Worm (Caenorhabditis elegans) whole organism, early embryonic: ENCODE data around the gene ZK512.4.

ENCODE experiments used
- B0310.2 ChIP-seq: sonication (generic microtip); optimal IDR thresholded peaks from 2 replicates; lab custom pipeline; 2016; ENCODE audit warnings: mild to moderate bottlenecking, missing genetic modification characterization, missing compliant biosample characterization
- F13C5.2 ChIP-seq: sonication (generic microtip); optimal IDR thresholded peaks from 2 replicates; lab custom pipeline; 2017; ENCODE audit warnings: mild to moderate bottlenecking, missing genetic modification characterization, inconsistent platforms, missing compliant biosample characterization
- aly-1 ChIP-seq: sonication (generic microtip); optimal IDR thresholded peaks from 2 replicates; lab custom pipeline; 2016; ENCODE audit warnings: missing genetic modification characterization, missing compliant biosample characterization
- ama-1 ChIP-seq: fragments of 150-350 bp; optimal IDR thresholded peaks from 2 replicates; lab custom pipeline; 2014
- ets-7 ChIP-seq: sonication (generic microtip); optimal IDR thresholded peaks from 2 replicates; lab custom pipeline; 2016; ENCODE audit warnings: missing genotype, missing genetic modification characterization, missing compliant biosample characterization
- hmbx-1 ChIP-seq: sonication (generic microtip); optimal IDR thresholded peaks from 2 replicates; lab custom pipeline; 2016; ENCODE audit warnings: mild to moderate bottlenecking, missing genetic modification characterization, missing compliant biosample characterization
- hmg-4 ChIP-seq: fragments of 200-800 bp; sonication (Bioruptor generic); optimal IDR thresholded peaks from 2 replicates; lab custom pipeline; 2018; ENCODE audit warnings: mild to moderate bottlenecking, missing genetic modification characterization, missing compliant biosample characterization
- hnd-1 ChIP-seq: sonication (generic microtip); optimal IDR thresholded peaks from 2 replicates; lab custom pipeline; 2016; ENCODE audit warnings: missing genetic modification characterization, missing compliant biosample characterization
- pes-1 ChIP-seq: fragments of 200-800 bp; sonication (Bioruptor generic); IDR thresholded peaks from 2 replicates; pipeline ENCODE4 v1.3.6; 2022; ENCODE audit warnings: missing genetic modification reagents, missing genetic modification characterization, missing compliant biosample characterization
- scrt-1 ChIP-seq: fragments of 200-800 bp; sonication (Bioruptor generic); IDR thresholded peaks from 2 replicates; pipeline ENCODE4 v1.3.6; 2022; ENCODE audit warnings: missing genetic modification characterization, missing compliant biosample characterization
- sea-1 ChIP-seq: fragments of 200-800 bp; sonication (Bioruptor generic); conservative IDR thresholded peaks from 2 replicates; pipeline ENCODE4 v1.3.6; 2022; ENCODE audit warnings: missing genetic modification characterization, missing compliant biosample characterization
- tbx-11 ChIP-seq: fragments of 200-800 bp; sonication (Bioruptor generic); IDR thresholded peaks from 2 replicates; pipeline ENCODE4 v1.3.6; 2022; ENCODE audit warnings: missing genetic modification characterization, missing compliant biosample characterization

DNA sequence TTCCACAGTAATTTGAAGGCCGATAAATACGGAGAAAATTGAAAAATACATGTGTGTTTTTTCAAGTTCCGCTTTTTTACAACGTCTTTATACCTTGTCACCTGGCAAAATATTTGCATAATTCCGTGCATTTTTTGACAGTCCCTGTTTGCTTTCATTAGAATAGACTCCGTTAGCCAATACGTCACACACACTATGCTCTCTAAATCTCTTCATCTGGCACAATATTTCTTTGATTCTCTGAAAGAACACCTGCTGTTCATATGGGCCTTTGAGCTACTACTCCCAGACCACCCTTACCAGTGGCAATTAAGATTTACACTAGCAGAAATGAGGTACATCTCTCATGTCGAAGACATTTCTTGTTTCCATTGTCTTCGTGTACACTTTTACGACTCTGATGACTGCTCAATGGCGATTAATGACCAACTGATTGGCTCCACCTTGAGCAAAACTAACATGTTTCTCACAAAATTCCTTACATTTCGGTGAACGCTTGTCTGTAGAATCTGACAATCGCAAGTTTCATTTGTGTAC, 26.8 kb upstream of the ZK512.4 start, which contains the start of gene grl-11:
- TF ChIP-seq sea-1 (no peak), scrt-1 (GFP tag; lab: Robert Waterston, UW) (no peak), aly-1 (no peak), ama-1 (lab: Kevin White, UChicago) (no peak), pes-1 (GFP tag; lab: Robert Waterston, UW) (no peak), hmg-4 (no peak), F13C5.2 (tag; lab: Kevin White, UChicago) (no peak), hmbx-1 (tag; lab: Kevin White, UChicago) (no peak), tbx-11 (no peak), B0310.2 (no peak), ets-7 (tag; lab: Kevin White, UChicago) (no peak), hnd-1 (tag; lab: Kevin White, UChicago) (no peak)
